Worm (Caenorhabditis elegans) whole organism, L3 larva: Measurements from ENCODE around the gene msp-142.

Source experiments
- nfya-1 ChIP-seq: sonication (generic microtip); optimal IDR thresholded peaks from 2 replicates; lab custom pipeline; 2017; ENCODE audit warnings: missing genetic modification characterization, mild to moderate bottlenecking, missing compliant biosample characterization, antibody characterized with exemption, moderate library complexity; ENCODE audit not compliant: insufficient read depth
- nhr-11 ChIP-seq: fragments of 150-350 bp; optimal IDR thresholded peaks from 2 replicates; lab custom pipeline; 2014; ENCODE audit warnings: missing biosample characterization, missing genetic modification characterization
- snpc-4 ChIP-seq: fragments of 150-350 bp; optimal IDR thresholded peaks from 2 replicates; lab custom pipeline; 2014; ENCODE audit warnings: missing biosample characterization, missing genetic modification characterization
- zag-1 ChIP-seq: fragments of 150-350 bp; optimal IDR thresholded peaks from 2 replicates; lab custom pipeline; 2014; ENCODE audit warnings: missing biosample characterization, missing genetic modification characterization

DNA sequence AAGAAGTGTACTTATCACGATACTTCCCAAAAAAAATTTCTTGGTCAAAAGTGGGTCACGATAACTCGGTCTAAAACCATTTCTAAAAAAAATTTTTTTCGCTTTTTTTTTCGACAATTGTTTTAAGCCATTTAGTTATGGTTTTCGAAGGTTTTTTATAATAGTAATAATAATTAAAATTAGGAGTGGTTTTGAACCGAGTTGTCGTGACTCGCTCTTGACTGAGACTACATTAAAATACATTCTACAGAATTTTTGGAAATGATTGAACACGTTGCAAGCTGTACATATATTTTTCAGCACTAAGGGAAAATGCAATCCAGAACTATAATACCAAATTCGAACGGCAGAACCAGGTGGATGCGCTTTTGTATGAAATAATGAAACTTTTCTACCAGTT, 43.6 kb upstream of the msp-142 start, which contains the start of gene F10C1.8:
- TF ChIP-seq nhr-11 (tag; lab: Kevin White, UChicago) (no peak), snpc-4 (no peak), nfya-1 (tag; lab: Kevin White, UChicago) (no peak), zag-1 (tag; lab: Kevin White, UChicago) (no peak)
